Fruit fly (Drosophila melanogaster) whole organism, adult: ENCODE measurements around the gene Peritrophin-15a.
A peak's percentile ranks its signal among the peaks of the same experiment; 100 is the strongest.

Experiments used
- CG11617 ChIP-seq: fragments of 200-800 bp; sonication (Bioruptor generic); optimal IDR thresholded peaks from 2 replicates; lab custom pipeline; 2017; ENCODE audit warnings: mild to moderate bottlenecking, missing biosample characterization, missing genetic modification reagents, missing genetic modification characterization
- CG14711 ChIP-seq: fragments of 200-800 bp; sonication (Bioruptor generic); optimal IDR thresholded peaks from 2 replicates; lab custom pipeline; 2018; ENCODE audit warnings: missing biosample characterization, mild to moderate bottlenecking, missing genetic modification characterization, moderate library complexity
- CG1620 ChIP-seq: fragments of 200-800 bp; sonication (Bioruptor generic); optimal IDR thresholded peaks from 2 replicates; lab custom pipeline; 2016; ENCODE audit warnings: missing biosample characterization, missing genetic modification characterization
- Clk ChIP-seq: fragments of 200-800 bp; sonication (Bioruptor generic); optimal IDR thresholded peaks from 2 replicates; lab custom pipeline; 2017; ENCODE audit warnings: missing biosample characterization, missing genetic modification characterization
- Crg-1 ChIP-seq: fragments of 200-800 bp; sonication (Bioruptor generic); optimal IDR thresholded peaks from 2 replicates; lab custom pipeline; 2016; ENCODE audit warnings: missing biosample characterization, missing genetic modification characterization
- Hr96 ChIP-seq: fragments of 200-800 bp; sonication (Bioruptor generic); optimal IDR thresholded peaks from 2 replicates; lab custom pipeline; 2016; ENCODE audit warnings: missing biosample characterization, missing genetic modification characterization
- Mnt ChIP-seq: fragments of 200-800 bp; sonication (Bioruptor generic); optimal IDR thresholded peaks from 2 replicates; lab custom pipeline; 2016; ENCODE audit warnings: missing biosample characterization, mild to moderate bottlenecking, missing genetic modification characterization
- bab1 ChIP-seq: fragments of 200-800 bp; sonication (Bioruptor generic); optimal IDR thresholded peaks from 3 replicates; lab custom pipeline; 2019; ENCODE audit warnings: missing biosample characterization, mild to moderate bottlenecking, missing genetic modification characterization, moderate library complexity
- kay ChIP-seq: fragments of 200-800 bp; sonication (Bioruptor generic); peaks from one replicate; lab custom pipeline; 2016; ENCODE audit warnings: missing biosample characterization, missing genetic modification characterization, borderline replicate concordance
- ovo ChIP-seq: fragments of 200-800 bp; sonication (Bioruptor generic); optimal IDR thresholded peaks from 2 replicates; lab custom pipeline; 2016; ENCODE audit warnings: missing biosample characterization, missing genetic modification characterization
- tj ChIP-seq: fragments of 200-800 bp; sonication (Bioruptor generic); optimal IDR thresholded peaks from 3 replicates; lab custom pipeline; 2017; ENCODE audit warnings: missing biosample characterization, mild to moderate bottlenecking, missing genetic modification characterization, moderate library complexity
- toe ChIP-seq: fragments of 200-800 bp; sonication (Bioruptor generic); optimal IDR thresholded peaks from 2 replicates; lab custom pipeline; 2016; ENCODE audit warnings: missing biosample characterization, missing genetic modification characterization

dm6 chr2L:8371354-8371937 lies 24.4 kb downstream of the Peritrophin-15a start:
- TF ChIP-seq Clk (GFP tag; lab: Kevin White, UChicago) (no peak), tj (GFP tag; lab: Kevin White, UChicago) (no peak), toe (peak; percentile 22), kay (GFP tag; lab: Kevin White, UChicago) (no peak), CG14711 (peak; percentile 29), ovo (GFP tag; lab: Kevin White, UChicago) (no peak), Mnt (GFP tag; lab: Kevin White, UChicago) (no peak), CG1620 (GFP tag; lab: Kevin White, UChicago) (no peak), bab1 (GFP tag; lab: Kevin White, UChicago) (peak; percentile 9), Crg-1 (GFP tag; lab: Kevin White, UChicago) (no peak), Hr96 (no peak), CG11617 (GFP tag; lab: Kevin White, UChicago) (no peak)
